Fruit fly (Drosophila melanogaster) whole organism, wandering third instar larva: ENCODE measurements around the gene pHCl-1.

Experiments used
- Hr83 ChIP-seq: fragments of 200-300 bp; sonication (Bioruptor generic); optimal IDR thresholded peaks from 2 replicates; lab custom pipeline; 2016; ENCODE audit warnings: missing biosample characterization, mild to moderate bottlenecking, missing genetic modification characterization, moderate library complexity; ENCODE audit not compliant: poor library complexity, severe bottlenecking
- OdsH ChIP-seq: fragments of 200-800 bp; sonication (Bioruptor generic); optimal IDR thresholded peaks from 2 replicates; lab custom pipeline; 2016; ENCODE audit warnings: missing biosample characterization, mild to moderate bottlenecking, missing genetic modification characterization
- dsf ChIP-seq: sonication (Bioruptor generic); optimal IDR thresholded peaks from 2 replicates; lab custom pipeline; 2016; ENCODE audit warnings: missing biosample characterization, missing genetic modification characterization, borderline replicate concordance
- fru ChIP-seq: fragments of 200-800 bp; sonication (Bioruptor generic); optimal IDR thresholded peaks from 3 replicates; lab custom pipeline; 2016; ENCODE audit warnings: missing biosample characterization, mild to moderate bottlenecking, missing genetic modification characterization
- psq ChIP-seq: fragments of 200-800 bp; sonication (Bioruptor generic); optimal IDR thresholded peaks from 3 replicates; lab custom pipeline; 2017; ENCODE audit warnings: missing biosample characterization, mild to moderate bottlenecking, missing genetic modification characterization, moderate library complexity

DNA sequence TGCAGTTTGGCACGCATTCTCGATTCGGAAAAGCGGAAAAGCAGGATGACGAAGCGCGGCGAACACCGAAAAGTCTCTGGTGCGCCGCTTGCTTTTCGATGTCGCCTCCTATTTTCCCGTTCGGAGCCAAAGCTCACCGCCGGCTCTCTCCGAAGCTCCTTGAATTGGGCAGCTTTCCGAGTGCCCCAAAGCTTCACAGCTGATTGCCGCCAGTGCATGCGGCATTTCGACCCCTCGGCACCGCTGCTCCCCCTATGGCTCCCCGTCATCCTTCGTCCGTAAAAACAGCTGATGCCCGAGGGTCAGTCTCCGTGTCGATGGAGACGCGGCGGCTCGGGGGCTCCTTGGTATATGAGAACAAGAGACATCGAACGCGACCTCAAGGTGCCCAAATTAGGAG lies at the start of gene pHCl-1:
- no peak for TF ChIP-seq dsf (GFP tag; lab: Kevin White, UChicago)
- TF ChIP-seq OdsH (GFP tag; lab: Kevin White, UChicago): no peak
- TF ChIP-seq fru: no peak
- no peak for TF ChIP-seq Hr83 (GFP tag; lab: Kevin White, UChicago)
- no peak for TF ChIP-seq psq (GFP tag; lab: Kevin White, UChicago)
